Worm (Caenorhabditis elegans) whole organism, L3 larva: ENCODE measurements around the gene mip-2.

Source experiments
- nhr-12 ChIP-seq: fragments of 150-350 bp; optimal IDR thresholded peaks from 2 replicates; lab custom pipeline; 2014; ENCODE audit warnings: missing biosample characterization, missing genetic modification characterization
- nhr-25 ChIP-seq: sonication (generic microtip); optimal IDR thresholded peaks from 2 replicates; lab custom pipeline; 2017; ENCODE audit warnings: missing biosample characterization, missing genetic modification characterization
- snpc-4 ChIP-seq: fragments of 150-350 bp; optimal IDR thresholded peaks from 2 replicates; lab custom pipeline; 2014; ENCODE audit warnings: missing biosample characterization, missing genetic modification characterization
- tbx-2 ChIP-seq: sonication (generic microtip); optimal IDR thresholded peaks from 2 replicates; lab custom pipeline; 2016; ENCODE audit warnings: mild to moderate bottlenecking, missing genetic modification characterization, missing compliant biosample characterization
- unc-62 ChIP-seq: fragments of 150-350 bp; sonication (generic microtip); optimal IDR thresholded peaks from 4 replicates; lab custom pipeline; 2014; ENCODE audit warnings: missing biosample characterization, missing genetic modification reagents, missing genetic modification characterization
- ztf-11 ChIP-seq: fragments of 150-350 bp; optimal IDR thresholded peaks from 2 replicates; lab custom pipeline; 2014; ENCODE audit warnings: missing biosample characterization, missing genetic modification characterization

- TF ChIP-seq nhr-25 (tag; lab: Kevin White, UChicago) (no peak), nhr-12 (tag; lab: Kevin White, UChicago) (no peak), unc-62 (GFP tag; lab: Kevin White, UChicago) (no peak), ztf-11 (tag; lab: Kevin White, UChicago) (no peak), snpc-4 (tag; lab: Kevin White, UChicago) (no peak), tbx-2 (tag; lab: Kevin White, UChicago) (no peak)
These were observed 11.6 kb downstream of the mip-2 start for ce11 chrV:13660115-13660514.
